Worm (Caenorhabditis elegans): ENCODE data around the gene srg-42.

The srg-42 gene

DNA sequence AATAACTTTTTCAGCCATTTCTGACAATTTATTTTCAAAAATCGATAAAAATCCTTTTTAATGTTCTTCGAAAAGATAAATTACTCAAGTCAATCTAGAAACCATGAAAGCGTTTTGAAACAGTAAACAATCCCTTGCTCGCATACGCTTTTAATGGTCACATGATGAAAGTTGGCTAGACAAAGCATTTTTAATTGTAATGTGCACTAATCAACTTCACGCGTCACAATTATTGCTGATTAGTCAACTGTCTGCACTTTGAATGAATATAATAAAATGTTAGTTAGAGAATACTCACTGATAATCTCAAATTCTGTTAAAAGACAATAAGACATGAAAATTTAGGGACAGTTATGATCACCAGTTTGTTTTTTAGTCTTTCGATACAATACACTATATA is 1.3 kb downstream of the srg-42 start:
- no peak for TF ChIP-seq ref-1 (GFP tag; conservative IDR thresholded peaks at IDR 0.05)
- TF ChIP-seq T22C8.4 (GFP tag; IDR thresholded peaks at IDR 0.05), result no peak
- no peak for TF ChIP-seq flt-1 (GFP tag; IDR thresholded peaks at IDR 0.05)
- TF ChIP-seq ztf-29 (GFP tag; IDR thresholded peaks at IDR 0.05), result no peak
- TF ChIP-seq tab-1 (GFP tag; IDR thresholded peaks at IDR 0.05), result no peak
- TF ChIP-seq ztf-23 (GFP tag; IDR thresholded peaks at IDR 0.05), result no peak
- no peak for TF ChIP-seq klf-2 (GFP tag; conservative IDR thresholded peaks at IDR 0.05)
- TF ChIP-seq med-1 (GFP tag; optimal IDR thresholded peaks at IDR 0.05; ENCODE audit: insufficient read depth), result no peak
- no peak for TF ChIP-seq cog-1 (tag; optimal IDR thresholded peaks at IDR 0.05)

DNA sequence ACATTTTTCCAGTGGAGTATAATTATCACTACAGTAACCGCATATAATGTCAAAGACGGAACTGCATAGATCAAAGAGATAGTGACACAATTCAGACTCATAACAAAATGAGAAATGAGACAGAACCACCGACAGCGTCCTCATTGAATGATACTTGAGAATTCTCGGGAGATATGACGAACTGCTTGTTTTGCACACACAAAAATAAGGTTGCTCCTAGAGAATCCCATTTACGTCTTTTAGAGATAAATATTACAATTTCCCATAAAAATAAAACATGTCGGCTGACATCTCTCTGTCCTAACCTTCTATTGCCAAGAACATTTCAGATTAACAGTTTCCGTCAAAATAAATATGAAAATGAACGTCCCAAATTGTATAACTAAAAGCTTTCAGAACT is 2.3 kb downstream of the srg-42 start, which contains the start of gene srg-38:
Gene srg-38 (minus strand): TSS at position 101 of the 400 bp plus-strand sequence.
- TF ChIP-seq ztf-29 (GFP tag; IDR thresholded peaks at IDR 0.05) (no peak), T22C8.4 (GFP tag; IDR thresholded peaks at IDR 0.05) (no peak), ref-1 (GFP tag; conservative IDR thresholded peaks at IDR 0.05) (no peak), med-1 (GFP tag; optimal IDR thresholded peaks at IDR 0.05; ENCODE audit: insufficient read depth) (no peak), ztf-23 (GFP tag; IDR thresholded peaks at IDR 0.05) (no peak)

DNA sequence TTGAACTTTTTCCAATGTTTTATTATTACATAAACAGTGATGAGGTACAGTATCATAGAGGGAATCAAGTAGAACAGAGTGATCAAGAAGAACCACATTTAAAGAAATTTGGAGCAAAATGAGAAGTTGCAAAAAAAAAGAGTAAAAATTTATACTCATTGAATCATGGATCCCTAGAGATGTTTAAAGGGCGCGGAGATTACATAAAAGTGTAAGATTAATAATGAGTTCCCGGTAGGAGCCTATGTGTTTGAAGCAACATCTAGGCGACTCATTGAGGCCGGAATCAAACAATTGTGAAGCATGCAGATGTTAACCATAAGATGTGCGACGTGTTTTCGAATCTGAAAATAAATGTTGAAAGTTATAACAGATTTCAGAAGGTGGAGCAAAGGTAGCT is 5.5 kb downstream of the srg-42 start, which contains the start of gene srg-39:
Gene srg-39 (minus strand): TSS at position 101 of the 400 bp plus-strand sequence.
- TF ChIP-seq tab-1 (GFP tag; IDR thresholded peaks at IDR 0.05) (no peak), ztf-23 (GFP tag; IDR thresholded peaks at IDR 0.05) (no peak), med-1 (GFP tag; optimal IDR thresholded peaks at IDR 0.05; ENCODE audit: insufficient read depth) (no peak), ref-1 (GFP tag; conservative IDR thresholded peaks at IDR 0.05) (no peak), ztf-29 (GFP tag; IDR thresholded peaks at IDR 0.05) (no peak), klf-2 (GFP tag; conservative IDR thresholded peaks at IDR 0.05) (no peak), cog-1 (tag; optimal IDR thresholded peaks at IDR 0.05) (no peak), flt-1 (GFP tag; IDR thresholded peaks at IDR 0.05) (no peak), T22C8.4 (GFP tag; IDR thresholded peaks at IDR 0.05) (no peak)

DNA sequence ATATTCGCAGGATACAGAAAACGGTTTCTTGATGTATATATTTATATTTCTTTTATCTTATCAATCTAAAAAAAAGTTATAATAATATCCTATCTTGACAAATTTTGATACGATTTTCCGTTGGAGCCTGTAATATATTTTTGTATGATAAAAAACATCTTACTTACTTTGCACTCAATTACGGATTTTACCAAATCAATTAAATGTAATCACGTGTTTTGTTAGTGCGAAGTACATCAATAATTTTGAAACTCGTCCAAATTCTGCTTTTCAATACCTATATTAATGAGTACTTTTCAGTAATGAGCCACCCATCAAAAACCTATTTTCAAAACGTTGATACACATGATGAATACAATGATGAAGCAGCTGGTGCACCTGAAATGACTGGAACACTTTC is 8.4 kb downstream of the srg-42 start, which contains the start of gene T19C4.1:
Gene T19C4.1 (plus strand): TSS at position 301 of the 400 bp plus-strand sequence.
- TF ChIP-seq flt-1 (GFP tag; IDR thresholded peaks at IDR 0.05) (no peak), ref-1 (GFP tag; conservative IDR thresholded peaks at IDR 0.05) (no peak), ztf-29 (GFP tag; IDR thresholded peaks at IDR 0.05) (no peak), ztf-23 (GFP tag; IDR thresholded peaks at IDR 0.05) (no peak), med-1 (GFP tag; optimal IDR thresholded peaks at IDR 0.05; ENCODE audit: insufficient read depth) (no peak), T22C8.4 (GFP tag; IDR thresholded peaks at IDR 0.05) (no peak), cog-1 (tag; optimal IDR thresholded peaks at IDR 0.05) (no peak), tab-1 (GFP tag; IDR thresholded peaks at IDR 0.05) (no peak)

DNA sequence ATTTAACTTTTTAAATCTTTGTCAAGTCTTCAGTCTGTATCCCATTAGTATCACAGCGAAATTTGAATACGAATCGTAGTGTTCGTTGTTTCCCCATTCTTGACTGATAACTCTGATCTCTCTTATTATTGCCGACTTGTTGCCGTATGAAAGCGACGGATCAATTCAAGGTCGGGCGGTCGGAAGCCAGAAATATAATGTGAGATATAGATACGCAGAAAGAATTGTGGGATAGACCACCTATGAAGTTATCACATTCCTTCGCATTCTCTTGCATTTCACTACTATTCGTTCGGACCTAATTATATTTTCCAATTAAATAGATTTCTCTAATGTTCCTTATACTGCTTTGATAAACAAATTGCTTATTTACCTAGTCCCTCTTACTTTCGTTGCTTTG is 8.9 kb downstream of the srg-42 start:
- TF ChIP-seq ref-1 (GFP tag; conservative IDR thresholded peaks at IDR 0.05) (no peak), flt-1 (GFP tag; IDR thresholded peaks at IDR 0.05) (no peak), tab-1 (GFP tag; IDR thresholded peaks at IDR 0.05) (no peak), med-1 (GFP tag; optimal IDR thresholded peaks at IDR 0.05; ENCODE audit: insufficient read depth) (no peak), klf-2 (GFP tag; conservative IDR thresholded peaks at IDR 0.05) (no peak), ztf-29 (GFP tag; IDR thresholded peaks at IDR 0.05) (no peak), cog-1 (tag; optimal IDR thresholded peaks at IDR 0.05) (no peak), ztf-23 (GFP tag; IDR thresholded peaks at IDR 0.05) (no peak), T22C8.4 (GFP tag; IDR thresholded peaks at IDR 0.05) (no peak)

DNA sequence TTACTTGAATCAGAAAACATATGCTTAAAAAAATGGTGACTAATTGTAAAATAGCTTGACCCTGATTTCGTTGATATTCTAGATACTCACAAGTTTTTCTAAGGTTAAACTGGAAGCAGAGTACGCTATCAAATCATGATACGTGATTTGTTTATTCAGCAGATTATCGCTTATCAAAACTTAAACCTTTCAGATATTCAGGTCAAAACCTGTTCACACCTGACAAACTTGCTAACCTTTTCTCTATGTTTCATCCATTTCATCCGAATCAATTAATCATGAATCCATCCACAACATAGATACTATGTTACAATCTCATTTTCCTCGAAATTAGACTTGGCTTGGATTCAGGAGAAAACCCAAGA is 10.1 kb downstream of the srg-42 start:
- TF ChIP-seq T22C8.4 (GFP tag; IDR thresholded peaks at IDR 0.05) (no peak), tab-1 (GFP tag; IDR thresholded peaks at IDR 0.05) (no peak), cog-1 (tag; optimal IDR thresholded peaks at IDR 0.05) (no peak), ztf-29 (GFP tag; IDR thresholded peaks at IDR 0.05) (no peak), flt-1 (GFP tag; IDR thresholded peaks at IDR 0.05) (no peak)

DNA sequence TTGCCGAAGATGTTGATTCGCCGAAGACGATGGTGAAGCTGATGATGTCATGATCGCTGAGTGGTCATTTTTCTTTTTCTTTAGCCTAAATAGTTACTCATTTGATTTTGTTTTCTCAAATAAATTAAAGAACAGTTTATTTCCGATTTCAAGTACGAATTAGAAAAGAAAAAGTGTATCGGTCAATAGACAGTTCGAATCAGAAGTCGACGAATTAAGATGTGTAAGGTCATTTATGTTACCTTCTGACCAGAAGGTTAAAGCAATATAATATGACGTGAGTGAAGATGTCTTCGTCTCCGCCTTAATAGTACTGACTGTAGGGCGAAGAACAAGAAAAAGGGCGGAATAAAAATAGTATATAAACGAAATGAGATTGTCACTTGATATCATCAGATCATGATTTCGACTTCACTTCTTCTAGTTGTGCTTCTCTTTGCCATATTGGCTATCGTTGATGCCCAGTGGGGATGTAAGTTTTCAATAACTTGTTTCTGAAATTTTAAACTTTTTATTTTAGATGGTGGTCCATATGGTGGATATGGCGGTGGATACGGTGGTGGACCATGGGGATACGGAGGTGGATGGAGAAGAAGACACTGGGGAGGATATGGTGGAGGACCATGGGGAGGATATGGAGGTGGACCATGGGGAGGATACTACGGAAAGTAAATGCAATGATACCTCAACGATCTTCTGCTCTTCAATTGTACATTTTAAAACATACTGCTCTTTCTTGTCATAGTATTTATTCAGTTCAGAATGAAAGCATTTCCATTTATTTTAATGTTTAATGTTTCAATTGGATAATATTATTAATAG is 10.7 kb downstream of the srg-42 start, which contains the start of the genes T19C4.24 and nlp-33:
Gene T19C4.24 (minus strand): TSS at position 51 of the 822 bp plus-strand sequence.
Gene nlp-33 (plus strand): TSS at position 389 of the 822 bp plus-strand sequence.
- no peak for TF ChIP-seq ztf-29 (GFP tag; IDR thresholded peaks at IDR 0.05)
- no peak for TF ChIP-seq ztf-23 (GFP tag; IDR thresholded peaks at IDR 0.05)

DNA sequence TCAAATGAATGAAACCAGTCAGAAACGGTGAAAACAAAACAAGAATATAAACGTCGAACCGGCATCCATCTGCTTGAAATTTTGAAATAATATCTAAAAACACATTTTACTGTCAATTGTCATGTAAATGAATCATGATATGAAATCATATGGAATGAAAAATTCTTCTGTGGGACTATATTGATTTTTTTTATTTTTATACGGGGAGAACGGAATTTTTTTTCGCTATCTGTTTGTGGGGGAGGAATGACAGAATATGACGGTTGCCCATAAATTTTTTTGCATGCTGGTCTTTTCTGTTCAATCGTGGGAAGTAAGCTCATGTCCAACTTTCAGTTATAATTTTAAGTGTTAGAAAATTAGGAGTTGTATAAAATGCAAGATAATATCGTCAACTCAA is 13.2 kb downstream of the srg-42 start, which contains the start of gene C06H2.7:
Gene C06H2.7 (minus strand): TSS at position 101 of the 400 bp plus-strand sequence.
- TF ChIP-seq T22C8.4 (GFP tag; IDR thresholded peaks at IDR 0.05) (no peak), ztf-23 (GFP tag; IDR thresholded peaks at IDR 0.05) (no peak), flt-1 (GFP tag; IDR thresholded peaks at IDR 0.05) (no peak), tab-1 (GFP tag; IDR thresholded peaks at IDR 0.05) (no peak), klf-2 (GFP tag; conservative IDR thresholded peaks at IDR 0.05) (no peak), med-1 (GFP tag; optimal IDR thresholded peaks at IDR 0.05; ENCODE audit: insufficient read depth) (no peak), ref-1 (GFP tag; conservative IDR thresholded peaks at IDR 0.05) (no peak), ztf-29 (GFP tag; IDR thresholded peaks at IDR 0.05) (no peak), cog-1 (tag; optimal IDR thresholded peaks at IDR 0.05) (no peak)

DNA sequence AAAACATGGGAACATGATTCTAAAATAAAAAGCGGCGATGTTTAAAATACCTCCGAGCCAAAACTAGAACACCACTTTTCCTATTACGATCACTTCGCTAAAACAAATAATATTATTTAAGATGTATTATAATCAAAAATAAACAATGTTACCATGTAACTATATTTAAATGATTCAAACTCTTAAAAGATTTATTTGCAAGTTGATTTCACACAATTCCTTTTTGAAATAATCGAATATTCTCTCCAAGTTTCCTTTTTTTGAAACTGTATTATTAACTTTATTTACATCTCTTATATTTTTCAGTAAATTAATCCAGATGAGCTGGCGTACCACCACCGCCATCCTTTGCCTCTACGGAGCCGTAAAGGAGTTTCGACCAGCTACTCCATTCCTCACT is 16.7 kb downstream of the srg-42 start, which contains the start of gene folt-1:
Gene folt-1 (plus strand): TSS at position 301 of the 400 bp plus-strand sequence.
- TF ChIP-seq tab-1 (GFP tag; IDR thresholded peaks at IDR 0.05), result no peak

DNA sequence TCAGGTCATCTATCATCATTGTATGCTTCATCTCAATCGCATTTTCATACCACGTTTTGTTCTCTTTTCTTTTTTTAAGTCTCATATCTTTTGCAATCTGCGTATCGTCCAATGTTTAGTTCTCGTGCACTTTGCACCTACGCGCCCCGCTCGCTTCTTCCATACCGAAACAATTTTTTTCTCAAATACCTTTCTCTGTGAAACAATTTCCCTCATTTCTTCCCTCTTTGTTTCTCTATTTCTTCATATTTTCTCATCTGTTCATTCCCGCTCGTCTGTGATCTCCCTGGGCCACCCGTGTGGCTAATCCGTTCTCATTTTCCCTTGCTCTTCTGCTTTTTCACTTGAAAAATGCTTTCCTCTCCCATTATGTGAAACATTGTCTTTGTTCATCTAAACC is 17.5 kb downstream of the srg-42 start:
- TF ChIP-seq ztf-29 (GFP tag; IDR thresholded peaks at IDR 0.05), result no peak
- TF ChIP-seq med-1 (GFP tag; optimal IDR thresholded peaks at IDR 0.05; ENCODE audit: insufficient read depth), result no peak
- no peak for TF ChIP-seq klf-2 (GFP tag; conservative IDR thresholded peaks at IDR 0.05)
- no peak for TF ChIP-seq T22C8.4 (GFP tag; IDR thresholded peaks at IDR 0.05)
- TF ChIP-seq cog-1 (tag; optimal IDR thresholded peaks at IDR 0.05), result no peak
- no peak for TF ChIP-seq tab-1 (GFP tag; IDR thresholded peaks at IDR 0.05)
- TF ChIP-seq ref-1 (GFP tag; conservative IDR thresholded peaks at IDR 0.05), result no peak
- no peak for TF ChIP-seq ztf-23 (GFP tag; IDR thresholded peaks at IDR 0.05)
- no peak for TF ChIP-seq flt-1 (GFP tag; IDR thresholded peaks at IDR 0.05)

Data from whole organism, midembryonic.